Fruit fly (Drosophila melanogaster): Measurements from ENCODE around the gene Brd.

The Brd gene

dm6 chr3L:14956288-14957032, 16.0 kb upstream of the Brd start (continued):
- TF ChIP-seq Hr78 (GFP tag; optimal IDR thresholded peaks at IDR 0.05): no peak
- no peak for TF ChIP-seq amos (GFP tag; IDR thresholded peaks at IDR 0.05; ENCODE audit: partially characterized antibody)
- no peak for TF ChIP-seq dmrt99B (tag; optimal IDR thresholded peaks at IDR 0.05)
- TF ChIP-seq CG10431 (GFP tag; optimal IDR thresholded peaks at IDR 0.05): no peak
- TF ChIP-seq lmd (GFP tag; IDR thresholded peaks at IDR 0.05): no peak
- TF ChIP-seq wdn (GFP tag; IDR thresholded peaks at IDR 0.05): no peak
- TF ChIP-seq br (optimal IDR thresholded peaks at IDR 0.05): no peak

dm6 chr3L:14957033-14957328, 15.5 kb upstream of the Brd start:
- TF ChIP-seq grn (GFP tag; optimal IDR thresholded peaks at IDR 0.05) (peak; percentile 75), CG1602 (GFP tag; optimal IDR thresholded peaks at IDR 0.05) (no peak), az2 (GFP tag; optimal IDR thresholded peaks at IDR 0.05) (no peak), Ets65A (GFP tag) (peak; percentile 18), Tbp (GFP tag; optimal IDR thresholded peaks at IDR 0.05) (no peak), CG2678 (tag; optimal IDR thresholded peaks at IDR 0.05) (no peak), CG15479 (GFP tag; optimal IDR thresholded peaks at IDR 0.05) (peak; percentile 94), Sox102F (GFP tag; optimal IDR thresholded peaks at IDR 0.05) (no peak), D (optimal IDR thresholded peaks at IDR 0.05) (peak; percentile 23), D (GFP tag; optimal IDR thresholded peaks at IDR 0.05) (no peak), CG43689 (GFP tag; IDR thresholded peaks at IDR 0.05) (no peak), CG12104 (GFP tag; optimal IDR thresholded peaks at IDR 0.05) (no peak), Stat92E (GFP tag; optimal IDR thresholded peaks at IDR 0.05) (no peak), CG18619 (GFP tag; optimal IDR thresholded peaks at IDR 0.05) (no peak)

dm6 chr3L:14958613-14959327, 13.7 kb upstream of the Brd start:
- TF ChIP-seq CG12744 (GFP tag; optimal IDR thresholded peaks at IDR 0.05) (no peak), zen (tag; optimal IDR thresholded peaks at IDR 0.05) (peak; percentile 74), Atf3 (GFP tag; optimal IDR thresholded peaks at IDR 0.05) (no peak), Fer3 (tag; optimal IDR thresholded peaks at IDR 0.05) (no peak), CG8478 (optimal IDR thresholded peaks at IDR 0.05) (no peak), CG1832 (GFP tag; optimal IDR thresholded peaks at IDR 0.05) (no peak), CG5953 (GFP tag; IDR thresholded peaks at IDR 0.05) (no peak), dati (GFP tag; IDR thresholded peaks at IDR 0.05) (no peak), CG34224 (GFP tag; IDR thresholded peaks at IDR 0.05; ENCODE audit: partially characterized antibody) (no peak), nerfin-2 (GFP tag; IDR thresholded peaks at IDR 0.05; ENCODE audit: partially characterized antibody) (no peak), CG2202 (tag; optimal IDR thresholded peaks at IDR 0.05) (no peak), CG6854 (GFP tag; optimal IDR thresholded peaks at IDR 0.05) (no peak), CG11247 (GFP tag; IDR thresholded peaks at IDR 0.05) (no peak), CG5245 (GFP tag; optimal IDR thresholded peaks at IDR 0.05) (no peak), CG1602 (GFP tag; optimal IDR thresholded peaks at IDR 0.05) (no peak), Xrp1 (GFP tag; IDR thresholded peaks at IDR 0.05) (peak; percentile 33; the same call in 1 of the 2 replicates), CG3838 (GFP tag; optimal IDR thresholded peaks at IDR 0.05) (no peak), mirr (GFP tag; optimal IDR thresholded peaks at IDR 0.05) (no peak), Adf1 (GFP tag; IDR thresholded peaks at IDR 0.05) (no peak), CoRest (tag; optimal IDR thresholded peaks at IDR 0.05) (no peak), pros (GFP tag; optimal IDR thresholded peaks at IDR 0.05) (peak; percentile 82), lilli (GFP tag; optimal IDR thresholded peaks at IDR 0.05) (no peak), CG8944 (GFP tag; optimal IDR thresholded peaks at IDR 0.05) (no peak), sna (GFP tag; IDR thresholded peaks at IDR 0.05; ENCODE audit: partially characterized antibody) (no peak), CG17802 (tag; optimal IDR thresholded peaks at IDR 0.05) (no peak), Oaz (GFP tag; IDR thresholded peaks at IDR 0.05) (no peak), NC2α (GFP tag; optimal IDR thresholded peaks at IDR 0.05) (no peak), trh (GFP tag; optimal IDR thresholded peaks at IDR 0.05) (no peak)
